Fruit fly (Drosophila melanogaster): ENCODE results near the gene CG31676.

- TF ChIP-seq Hr83 (GFP tag; optimal IDR thresholded peaks at IDR 0.05; ENCODE audit: poor library complexity, severe bottlenecking): no peak
- no peak for TF ChIP-seq psq (GFP tag; optimal IDR thresholded peaks at IDR 0.05)
- TF ChIP-seq HLH106 (tag; optimal IDR thresholded peaks at IDR 0.05): no peak
- TF ChIP-seq brk (GFP tag; optimal IDR thresholded peaks at IDR 0.05): no peak
- TF ChIP-seq OdsH (GFP tag; optimal IDR thresholded peaks at IDR 0.05): no peak
- TF ChIP-seq Dfd (GFP tag; optimal IDR thresholded peaks at IDR 0.05): no peak
- no peak for TF ChIP-seq CG9705 (GFP tag; optimal IDR thresholded peaks at IDR 0.05)
- TF ChIP-seq N (GFP tag; optimal IDR thresholded peaks at IDR 0.05): no peak
- TF ChIP-seq dmrt93B (GFP tag; optimal IDR thresholded peaks at IDR 0.05): no peak
- TF ChIP-seq Dif (GFP tag; optimal IDR thresholded peaks at IDR 0.05; ENCODE audit: partially characterized antibody): no peak
- no peak for TF ChIP-seq Vsx2 (GFP tag; optimal IDR thresholded peaks at IDR 0.05; ENCODE audit: partially characterized antibody)
- TF ChIP-seq Myc (optimal IDR thresholded peaks at IDR 0.05): no peak
- no peak for TF ChIP-seq Jra (GFP tag; optimal IDR thresholded peaks at IDR 0.05)
Observed at dm6 chr2L:20792521-20792920, 48.0 kb upstream of the CG31676 start.

All from whole organism, wandering third instar larva.